Worm (Caenorhabditis elegans) whole organism, L1 larva: Measurements from ENCODE around the gene mel-11.

Source experiments
- C04F5.9 ChIP-seq: sonication (generic microtip); optimal IDR thresholded peaks from 2 replicates; lab custom pipeline; 2016; ENCODE audit warnings: missing genetic modification characterization, missing compliant biosample characterization
- alr-1 ChIP-seq: fragments of 200-800 bp; sonication (Bioruptor generic); optimal IDR thresholded peaks from 2 replicates; lab custom pipeline; 2018; ENCODE audit warnings: borderline replicate concordance, mild to moderate bottlenecking, missing genetic modification characterization, missing compliant biosample characterization
- ces-1 ChIP-seq: fragments of 150-350 bp; optimal IDR thresholded peaks from 2 replicates; lab custom pipeline; 2014; ENCODE audit warnings: missing biosample characterization, missing genetic modification reagents, missing genetic modification characterization
- grh-1 ChIP-seq: fragments of 200-800 bp; sonication (Bioruptor generic); IDR thresholded peaks from 2 replicates; pipeline ENCODE4 v1.3.6; 2022; ENCODE audit warnings: missing genetic modification reagents, missing genetic modification characterization, missing compliant biosample characterization
- mdl-1 ChIP-seq, 2 experiments: fragments of 150-350 bp; optimal IDR thresholded peaks; 2 replicates each; lab custom pipeline; 2014 to 2017; ENCODE audit warnings: missing biosample characterization in 2 of 2, missing genetic modification characterization in 2 of 2, inconsistent platforms in 1 of 2
- mep-1 ChIP-seq: fragments of 150-350 bp; optimal IDR thresholded peaks from 2 replicates; lab custom pipeline; 2014; ENCODE audit warnings: missing biosample characterization, missing genetic modification characterization
- snpc-4 ChIP-seq: fragments of 150-350 bp; optimal IDR thresholded peaks from 2 replicates; lab custom pipeline; 2014; ENCODE audit warnings: missing biosample characterization, missing genetic modification characterization

ce11 chrII:9322870-9323349, 35.4 kb upstream of the mel-11 start, which contains the start of gene rab-39:
- no peak for TF ChIP-seq ces-1 (GFP tag; lab: Kevin White, UChicago)
- no peak for TF ChIP-seq grh-1 (GFP tag; lab: Robert Waterston, UW)
- TF ChIP-seq alr-1 (tag; lab: Kevin White, UChicago): no peak
- TF ChIP-seq mep-1 (tag; lab: Kevin White, UChicago): peak; percentile 65
- no peak for TF ChIP-seq snpc-4
- TF ChIP-seq C04F5.9 (tag; lab: Kevin White, UChicago): no peak
- TF ChIP-seq mdl-1 (tag; optimal IDR thresholded peaks at IDR 0.05; lab: Kevin White, UChicago): no peak
